Worm (Caenorhabditis elegans) whole organism, young adult: ENCODE data around the gene dao-6.

Experiments
- F57C9.4 ChIP-seq: sonication (generic microtip); optimal IDR thresholded peaks from 2 replicates; lab custom pipeline; 2017; ENCODE audit warnings: mild to moderate bottlenecking, missing genetic modification characterization, missing compliant biosample characterization
- attf-6 ChIP-seq: fragments of 200-800 bp; sonication (Bioruptor generic); IDR thresholded peaks from 2 replicates; pipeline ENCODE4 v1.3.6; 2022; ENCODE audit warnings: missing genetic modification reagents, missing genetic modification characterization, missing compliant biosample characterization
- dpl-1 ChIP-seq: fragments of 150-350 bp; optimal IDR thresholded peaks from 2 replicates; lab custom pipeline; 2014; ENCODE audit warnings: missing biosample characterization, missing genetic modification reagents, missing genetic modification characterization
- egl-18 ChIP-seq: fragments of 200-800 bp; sonication (Bioruptor generic); IDR thresholded peaks from 2 replicates; pipeline ENCODE4 v1.3.6; 2022; ENCODE audit warnings: missing genetic modification reagents, missing genetic modification characterization, missing compliant biosample characterization
- ekl-4 ChIP-seq: fragments of 200-800 bp; sonication (Bioruptor generic); IDR thresholded peaks from 2 replicates; pipeline ENCODE4 v1.3.6; 2022; ENCODE audit warnings: missing genetic modification reagents, missing genetic modification characterization, missing compliant biosample characterization
- ets-4 ChIP-seq: fragments of 200-800 bp; sonication (Bioruptor generic); optimal IDR thresholded peaks from 2 replicates; lab custom pipeline; 2018; ENCODE audit warnings: mild to moderate bottlenecking, missing genetic modification characterization, missing compliant biosample characterization
- lin-40 ChIP-seq: sonication (generic microtip); optimal IDR thresholded peaks from 2 replicates; lab custom pipeline; 2016; ENCODE audit warnings: missing genetic modification characterization, mild to moderate bottlenecking, missing compliant biosample characterization, missing genotype, missing genetic modification reagents
- nfya-2 ChIP-seq: fragments of 200-800 bp; sonication (Bioruptor generic); IDR thresholded peaks from 2 replicates; pipeline ENCODE4 v1.3.6; 2022; ENCODE audit warnings: missing genetic modification reagents, missing genetic modification characterization, missing compliant biosample characterization
- nfyb-1 ChIP-seq: fragments of 200-800 bp; sonication (Bioruptor generic); IDR thresholded peaks from 2 replicates; pipeline ENCODE4 v1.3.6; 2022; ENCODE audit warnings: missing genetic modification reagents, missing genetic modification characterization, missing compliant biosample characterization
- nhr-80 ChIP-seq: sonication (generic microtip); optimal IDR thresholded peaks from 2 replicates; lab custom pipeline; 2016; ENCODE audit warnings: missing genetic modification characterization, missing compliant biosample characterization
- unc-62 ChIP-seq: fragments of 150-350 bp; optimal IDR thresholded peaks from 2 replicates; lab custom pipeline; 2014; ENCODE audit warnings: missing biosample characterization, missing genetic modification reagents, missing genetic modification characterization
- ztf-26 ChIP-seq: sonication (generic microtip); optimal IDR thresholded peaks from 2 replicates; lab custom pipeline; 2017; ENCODE audit warnings: missing genetic modification characterization, missing compliant biosample characterization

ce11 chrIII:9705157-9705905 lies 30.7 kb downstream of the dao-6 start:
- TF ChIP-seq nfya-2 (GFP tag; lab: Robert Waterston, UW) (no peak), nfyb-1 (GFP tag; lab: Robert Waterston, UW) (no peak), attf-6 (no peak), lin-40 (tag; lab: Kevin White, UChicago) (no peak), egl-18 (GFP tag; lab: Robert Waterston, UW) (no peak), ets-4 (GFP tag; lab: Kevin White, UChicago) (no peak), ztf-26 (tag; lab: Kevin White, UChicago) (no peak), nhr-80 (tag; lab: Kevin White, UChicago) (no peak), unc-62 (GFP tag; lab: Kevin White, UChicago) (no peak), ekl-4 (no peak), dpl-1 (GFP tag; lab: Kevin White, UChicago) (no peak), F57C9.4 (no peak)
